Fruit fly (Drosophila melanogaster) whole organism, adult: ENCODE data around the gene Vps4.
A peak's percentile ranks its signal among the peaks of the same experiment; 100 is the strongest.

ENCODE experiments used
- CG11617 ChIP-seq: fragments of 200-800 bp; sonication (Bioruptor generic); optimal IDR thresholded peaks from 2 replicates; lab custom pipeline; 2017; ENCODE audit warnings: mild to moderate bottlenecking, missing biosample characterization, missing genetic modification reagents, missing genetic modification characterization
- CG12768 ChIP-seq: fragments of 200-800 bp; sonication (Bioruptor generic); optimal IDR thresholded peaks from 2 replicates; lab custom pipeline; 2017; ENCODE audit warnings: missing biosample characterization, missing genetic modification characterization, mild to moderate bottlenecking, moderate library complexity, missing genetic modification reagents
- CG14711 ChIP-seq: fragments of 200-800 bp; sonication (Bioruptor generic); optimal IDR thresholded peaks from 2 replicates; lab custom pipeline; 2018; ENCODE audit warnings: missing biosample characterization, mild to moderate bottlenecking, missing genetic modification characterization, moderate library complexity
- CG1620 ChIP-seq: fragments of 200-800 bp; sonication (Bioruptor generic); optimal IDR thresholded peaks from 2 replicates; lab custom pipeline; 2016; ENCODE audit warnings: missing biosample characterization, missing genetic modification characterization
- CG33017 ChIP-seq: fragments of 200-800 bp; sonication (Bioruptor generic); optimal IDR thresholded peaks from 2 replicates; lab custom pipeline; 2018; ENCODE audit warnings: missing biosample characterization, mild to moderate bottlenecking, missing genetic modification characterization, moderate library complexity
- CG5204 ChIP-seq: fragments of 200-800 bp; sonication (Bioruptor generic); optimal IDR thresholded peaks from 2 replicates; lab custom pipeline; 2016; ENCODE audit warnings: missing biosample characterization, missing genetic modification characterization
- CG7045 ChIP-seq: fragments of 200-800 bp; sonication (Bioruptor generic); optimal IDR thresholded peaks from 2 replicates; lab custom pipeline; 2017; ENCODE audit warnings: missing biosample characterization, mild to moderate bottlenecking, missing genetic modification characterization
- CG7101 ChIP-seq: fragments of 200-800 bp; sonication (Bioruptor generic); optimal IDR thresholded peaks from 2 replicates; lab custom pipeline; 2018; ENCODE audit warnings: missing biosample characterization, mild to moderate bottlenecking, missing genetic modification characterization, moderate library complexity
- Clk ChIP-seq: fragments of 200-800 bp; sonication (Bioruptor generic); optimal IDR thresholded peaks from 2 replicates; lab custom pipeline; 2017; ENCODE audit warnings: missing biosample characterization, missing genetic modification characterization
- Crg-1 ChIP-seq: fragments of 200-800 bp; sonication (Bioruptor generic); optimal IDR thresholded peaks from 2 replicates; lab custom pipeline; 2016; ENCODE audit warnings: missing biosample characterization, missing genetic modification characterization
- Hr96 ChIP-seq: fragments of 200-800 bp; sonication (Bioruptor generic); optimal IDR thresholded peaks from 2 replicates; lab custom pipeline; 2016; ENCODE audit warnings: missing biosample characterization, missing genetic modification characterization
- Mnt ChIP-seq: fragments of 200-800 bp; sonication (Bioruptor generic); optimal IDR thresholded peaks from 2 replicates; lab custom pipeline; 2016; ENCODE audit warnings: missing biosample characterization, mild to moderate bottlenecking, missing genetic modification characterization
- bab1 ChIP-seq: fragments of 200-800 bp; sonication (Bioruptor generic); optimal IDR thresholded peaks from 3 replicates; lab custom pipeline; 2019; ENCODE audit warnings: missing biosample characterization, mild to moderate bottlenecking, missing genetic modification characterization, moderate library complexity
- cic ChIP-seq: fragments of 200-800 bp; sonication (Bioruptor generic); optimal IDR thresholded peaks from 2 replicates; lab custom pipeline; 2017; ENCODE audit warnings: missing biosample characterization, mild to moderate bottlenecking, missing genetic modification characterization, moderate library complexity
- cnc ChIP-seq, 2 experiments: fragments of >200 bp; optimal IDR thresholded peaks; 2 replicates each; lab custom pipeline; 2017
- kay ChIP-seq: fragments of 200-800 bp; sonication (Bioruptor generic); peaks from one replicate; lab custom pipeline; 2016; ENCODE audit warnings: missing biosample characterization, missing genetic modification characterization, borderline replicate concordance
- ovo ChIP-seq: fragments of 200-800 bp; sonication (Bioruptor generic); optimal IDR thresholded peaks from 2 replicates; lab custom pipeline; 2016; ENCODE audit warnings: missing biosample characterization, missing genetic modification characterization
- pad ChIP-seq: fragments of 200-800 bp; sonication (Bioruptor generic); optimal IDR thresholded peaks from 3 replicates; lab custom pipeline; 2017; ENCODE audit warnings: missing biosample characterization, missing genetic modification characterization, mild to moderate bottlenecking, moderate library complexity, missing genetic modification reagents
- tj ChIP-seq: fragments of 200-800 bp; sonication (Bioruptor generic); optimal IDR thresholded peaks from 3 replicates; lab custom pipeline; 2017; ENCODE audit warnings: missing biosample characterization, mild to moderate bottlenecking, missing genetic modification characterization, moderate library complexity
- toe ChIP-seq: fragments of 200-800 bp; sonication (Bioruptor generic); optimal IDR thresholded peaks from 2 replicates; lab custom pipeline; 2016; ENCODE audit warnings: missing biosample characterization, missing genetic modification characterization

Gene Vps4

DNA sequence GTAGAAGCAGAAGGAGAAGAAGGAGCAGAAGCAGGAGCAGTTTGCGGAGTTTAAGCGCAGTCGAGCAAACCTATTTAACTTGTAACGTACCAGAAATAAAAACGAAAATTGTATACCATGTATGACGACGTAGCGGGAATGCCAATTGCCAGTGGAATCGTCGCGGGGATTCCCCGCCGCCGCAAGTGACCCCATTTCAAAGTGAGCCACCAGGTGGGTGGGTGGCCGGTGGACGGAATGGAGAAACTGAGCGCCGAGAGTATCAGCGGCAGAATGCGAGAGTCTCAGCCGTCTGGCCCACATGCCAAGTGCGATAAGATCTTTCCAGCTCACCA is 3.1 kb downstream of the Vps4 start:
- TF ChIP-seq cic (GFP tag; lab: Kevin White, UChicago) (no peak), tj (GFP tag; lab: Kevin White, UChicago) (no peak), CG14711 (tag; lab: Kevin White, UChicago) (no peak), CG7101 (tag; lab: Kevin White, UChicago) (no peak), cnc (optimal IDR thresholded peaks at IDR 0.05; lab: Kevin White, UChicago) (no peak), CG5204 (GFP tag; lab: Kevin White, UChicago) (no peak)

DNA sequence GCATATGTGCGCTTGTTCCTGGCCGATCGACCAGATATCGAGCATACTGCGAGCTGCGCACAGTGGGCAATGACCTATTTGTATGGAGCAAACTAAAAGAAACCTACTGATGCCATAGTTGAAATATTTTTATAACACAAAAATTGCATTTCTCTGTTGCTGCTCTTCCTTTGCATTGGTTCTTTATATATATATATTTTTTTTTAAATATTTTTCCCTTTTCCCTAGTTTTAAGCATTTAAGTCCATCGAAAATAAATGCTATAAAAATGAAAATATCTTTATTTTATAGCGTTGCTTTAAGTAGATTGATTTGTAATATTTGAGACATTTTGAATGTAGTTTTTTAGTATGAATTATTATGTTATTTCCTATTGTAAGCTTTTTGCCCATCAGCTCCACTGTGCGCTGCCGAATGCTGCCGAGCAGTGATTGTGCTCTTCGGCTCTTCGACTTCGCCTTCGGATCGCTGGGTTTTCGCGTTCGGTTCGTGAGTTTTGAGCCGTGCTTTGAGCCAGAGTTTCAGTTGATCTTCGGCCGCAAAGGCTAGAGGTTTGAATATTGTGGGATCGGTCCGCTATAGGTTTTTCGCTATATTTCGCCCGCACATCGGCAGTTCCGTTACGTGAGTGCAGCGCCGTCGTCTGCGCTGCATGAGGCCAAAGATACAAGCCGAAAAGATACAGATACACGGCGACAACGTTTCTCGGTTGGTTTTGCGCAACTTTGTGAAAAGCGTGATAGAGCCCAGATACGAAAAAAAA is 3.6 kb downstream of the Vps4 start, which contains the start of gene CG6847:
Gene CG6847, plus strand, starts transcription at position 522 of the 763 bp plus-strand sequence.
- TF ChIP-seq ovo (GFP tag; lab: Kevin White, UChicago): peak; percentile 59
- no peak for TF ChIP-seq pad (GFP tag; lab: Kevin White, UChicago)
- TF ChIP-seq bab1 (GFP tag; lab: Kevin White, UChicago): peak; percentile 61
- TF ChIP-seq CG33017 (tag; lab: Kevin White, UChicago): peak; percentile 32
- TF ChIP-seq tj (GFP tag; lab: Kevin White, UChicago): peak; percentile 37
- no peak for TF ChIP-seq Mnt (GFP tag; lab: Kevin White, UChicago)
- no peak for TF ChIP-seq Hr96 (GFP tag; lab: Kevin White, UChicago)
- peak; percentile 70 for TF ChIP-seq CG11617 (GFP tag; lab: Kevin White, UChicago)
- TF ChIP-seq CG5204 (GFP tag; lab: Kevin White, UChicago): peak; percentile 36
- TF ChIP-seq cic (GFP tag; lab: Kevin White, UChicago): no peak
- TF ChIP-seq kay (GFP tag; lab: Kevin White, UChicago): peak; percentile 30
- no peak for TF ChIP-seq CG12768
- TF ChIP-seq CG14711 (tag; lab: Kevin White, UChicago): no peak
- TF ChIP-seq toe: peak; percentile 18
- no peak for TF ChIP-seq Crg-1
- TF ChIP-seq cnc (optimal IDR thresholded peaks at IDR 0.05; lab: Kevin White, UChicago): no peak
- TF ChIP-seq CG7101 (tag; lab: Kevin White, UChicago): peak; percentile 69
- peak; percentile 15 for TF ChIP-seq CG7045 (GFP tag; lab: Kevin White, UChicago)
- no peak for TF ChIP-seq CG1620 (GFP tag; lab: Kevin White, UChicago)
- TF ChIP-seq Clk: no peak

DNA sequence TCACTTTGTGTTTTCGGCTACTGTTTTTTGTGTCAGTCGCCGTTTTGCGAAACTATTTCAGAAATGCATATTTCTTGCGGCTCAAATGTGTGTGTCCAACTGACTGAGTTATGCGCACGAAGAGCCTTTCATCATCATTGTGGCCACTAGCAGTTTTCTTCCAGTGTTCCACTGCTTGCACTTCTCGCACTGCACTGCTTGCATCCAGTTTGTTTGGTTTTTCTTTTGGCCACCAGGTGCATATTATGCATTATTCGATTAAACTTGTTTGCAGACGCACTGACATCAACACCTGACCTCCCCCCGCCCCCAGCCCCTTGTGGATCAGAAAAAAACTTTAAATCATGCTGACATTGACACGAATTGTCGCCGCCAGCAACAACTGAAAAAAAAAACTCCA is 5.0 kb downstream of the Vps4 start:
- TF ChIP-seq CG33017 (tag; lab: Kevin White, UChicago) (no peak), pad (GFP tag; lab: Kevin White, UChicago) (no peak), Mnt (GFP tag; lab: Kevin White, UChicago) (no peak), tj (GFP tag; lab: Kevin White, UChicago) (no peak), CG5204 (GFP tag; lab: Kevin White, UChicago) (no peak), CG14711 (tag; lab: Kevin White, UChicago) (no peak), Clk (no peak), ovo (GFP tag; lab: Kevin White, UChicago) (no peak), Crg-1 (no peak), kay (GFP tag; lab: Kevin White, UChicago) (no peak), CG12768 (no peak), bab1 (GFP tag; lab: Kevin White, UChicago) (no peak), CG7101 (tag; lab: Kevin White, UChicago) (no peak), Hr96 (GFP tag; lab: Kevin White, UChicago) (no peak), CG11617 (GFP tag; lab: Kevin White, UChicago) (no peak), cic (GFP tag; lab: Kevin White, UChicago) (no peak), toe (no peak), cnc (optimal IDR thresholded peaks at IDR 0.05; lab: Kevin White, UChicago) (no peak)

DNA sequence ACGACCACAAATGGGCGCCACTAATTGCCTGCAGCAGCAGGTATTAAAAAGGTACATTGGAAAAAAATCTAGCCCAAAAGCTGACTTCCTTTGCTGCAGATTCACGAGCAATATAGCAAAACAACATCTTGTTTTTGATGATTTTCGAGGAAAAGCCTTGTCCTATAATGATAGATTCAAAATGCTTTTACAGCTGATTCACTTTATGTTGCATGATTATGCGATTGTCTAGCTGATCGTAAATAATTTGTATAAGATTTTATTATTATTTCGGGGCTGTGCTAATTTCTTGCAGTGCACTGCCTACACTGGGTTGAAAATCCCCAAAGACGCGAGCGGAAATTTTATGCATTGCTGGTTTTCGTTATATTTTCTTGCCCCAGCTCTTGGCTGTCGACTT is 7.0 kb downstream of the Vps4 start:
- TF ChIP-seq CG7101 (tag; lab: Kevin White, UChicago) (no peak), cnc (optimal IDR thresholded peaks at IDR 0.05; lab: Kevin White, UChicago) (no peak), Clk (no peak), CG14711 (tag; lab: Kevin White, UChicago) (no peak), kay (GFP tag; lab: Kevin White, UChicago) (no peak), Hr96 (GFP tag; lab: Kevin White, UChicago) (no peak), Mnt (GFP tag; lab: Kevin White, UChicago) (no peak), ovo (GFP tag; lab: Kevin White, UChicago) (no peak), cic (GFP tag; lab: Kevin White, UChicago) (no peak), CG12768 (no peak), CG33017 (tag; lab: Kevin White, UChicago) (no peak), bab1 (GFP tag; lab: Kevin White, UChicago) (no peak), Crg-1 (no peak), pad (GFP tag; lab: Kevin White, UChicago) (no peak), CG11617 (GFP tag; lab: Kevin White, UChicago) (no peak), CG7045 (GFP tag; lab: Kevin White, UChicago) (no peak), CG1620 (GFP tag; lab: Kevin White, UChicago) (no peak)

DNA sequence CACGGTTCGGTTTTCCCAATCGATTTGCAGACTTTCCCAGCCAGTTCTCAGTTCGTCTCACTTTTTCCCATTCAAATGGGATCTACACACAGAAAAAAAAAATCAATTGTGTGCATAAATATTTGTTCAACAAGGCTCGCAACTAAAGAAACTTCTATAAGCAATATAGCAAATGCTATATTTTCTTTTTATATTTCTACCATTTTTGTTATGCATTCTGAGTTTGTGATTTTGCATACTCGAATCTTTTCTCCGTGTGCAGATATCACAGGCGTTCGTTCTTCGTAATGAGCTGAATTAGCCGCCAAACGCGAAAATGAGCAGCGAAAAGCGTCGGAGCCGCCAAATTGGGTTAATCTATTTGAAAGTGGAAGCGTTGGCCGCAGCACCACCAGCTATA is 8.4 kb downstream of the Vps4 start:
- TF ChIP-seq CG7045 (GFP tag; lab: Kevin White, UChicago) (no peak), ovo (GFP tag; lab: Kevin White, UChicago) (no peak), Clk (no peak), bab1 (GFP tag; lab: Kevin White, UChicago) (no peak), kay (GFP tag; lab: Kevin White, UChicago) (no peak), cnc (optimal IDR thresholded peaks at IDR 0.05; lab: Kevin White, UChicago) (no peak), Mnt (GFP tag; lab: Kevin White, UChicago) (no peak), toe (no peak), CG11617 (GFP tag; lab: Kevin White, UChicago) (no peak), CG7101 (tag; lab: Kevin White, UChicago) (no peak), CG1620 (GFP tag; lab: Kevin White, UChicago) (no peak), pad (GFP tag; lab: Kevin White, UChicago) (no peak), cic (GFP tag; lab: Kevin White, UChicago) (no peak), CG33017 (tag; lab: Kevin White, UChicago) (no peak), Crg-1 (no peak)
